Worm (Caenorhabditis elegans) whole organism, L4/young adult: ENCODE measurements around the gene delm-1.

Experiments used
- W03F9.2 ChIP-seq: fragments of 150-350 bp; optimal IDR thresholded peaks from 2 replicates; lab custom pipeline; 2014; ENCODE audit warnings: missing biosample characterization, missing genetic modification characterization
- dao-5 ChIP-seq: sonication (generic microtip); optimal IDR thresholded peaks from 2 replicates; lab custom pipeline; 2016; ENCODE audit warnings: missing genotype, missing genetic modification characterization, moderate library complexity, missing compliant biosample characterization
- him-1 ChIP-seq: sonication (generic microtip); optimal IDR thresholded peaks from 2 replicates; lab custom pipeline; 2016; ENCODE audit warnings: missing genotype, missing genetic modification reagents, missing genetic modification characterization, missing compliant biosample characterization

- TF ChIP-seq dao-5 (tag; lab: Kevin White, UChicago) (no peak), W03F9.2 (tag; lab: Kevin White, UChicago) (no peak), him-1 (tag; lab: Kevin White, UChicago) (no peak)
Measured at ce11 chrIV:9144405-9144804, 9.1 kb upstream of the delm-1 start, which contains the start of gene flp-1.
